Fruit fly (Drosophila melanogaster) whole organism, wandering third instar larva: ENCODE results near the gene CG7453.

ENCODE experiments used
- Abd-B ChIP-seq: fragments of >200 bp; optimal IDR thresholded peaks from 2 replicates; lab custom pipeline; 2017; ENCODE audit warnings: missing biosample characterization, missing genetic modification characterization
- CG32264 ChIP-seq: fragments of 200-800 bp; sonication (Bioruptor generic); optimal IDR thresholded peaks from 2 replicates; lab custom pipeline; 2016; ENCODE audit warnings: missing biosample characterization, missing genetic modification characterization
- Dfd ChIP-seq: fragments of >200 bp; optimal IDR thresholded peaks from 2 replicates; lab custom pipeline; 2017; ENCODE audit warnings: missing biosample characterization, missing genetic modification characterization
- GATAd ChIP-seq: sonication (Bioruptor generic); optimal IDR thresholded peaks from 2 replicates; lab custom pipeline; 2016; ENCODE audit warnings: missing biosample characterization, missing genetic modification characterization
- Mio ChIP-seq: sonication (Bioruptor generic); optimal IDR thresholded peaks from 2 replicates; lab custom pipeline; 2016; ENCODE audit warnings: missing biosample characterization, missing genetic modification characterization
- OdsH ChIP-seq: fragments of 200-800 bp; sonication (Bioruptor generic); optimal IDR thresholded peaks from 2 replicates; lab custom pipeline; 2016; ENCODE audit warnings: missing biosample characterization, mild to moderate bottlenecking, missing genetic modification characterization
- foxo ChIP-seq, 2 experiments: fragments of 200-800 bp; sonication (Bioruptor generic); optimal IDR thresholded peaks; 2 replicates in 1 of 2; 3 replicates in 1 of 2; lab custom pipeline; 2016 to 2017; ENCODE audit warnings: missing biosample characterization in 2 of 2, missing genetic modification characterization in 2 of 2
- pan ChIP-seq: fragments of >200 bp; optimal IDR thresholded peaks from 2 replicates; lab custom pipeline; 2017
- psq ChIP-seq: fragments of 200-800 bp; sonication (Bioruptor generic); optimal IDR thresholded peaks from 3 replicates; lab custom pipeline; 2017; ENCODE audit warnings: missing biosample characterization, mild to moderate bottlenecking, missing genetic modification characterization, moderate library complexity

DNA sequence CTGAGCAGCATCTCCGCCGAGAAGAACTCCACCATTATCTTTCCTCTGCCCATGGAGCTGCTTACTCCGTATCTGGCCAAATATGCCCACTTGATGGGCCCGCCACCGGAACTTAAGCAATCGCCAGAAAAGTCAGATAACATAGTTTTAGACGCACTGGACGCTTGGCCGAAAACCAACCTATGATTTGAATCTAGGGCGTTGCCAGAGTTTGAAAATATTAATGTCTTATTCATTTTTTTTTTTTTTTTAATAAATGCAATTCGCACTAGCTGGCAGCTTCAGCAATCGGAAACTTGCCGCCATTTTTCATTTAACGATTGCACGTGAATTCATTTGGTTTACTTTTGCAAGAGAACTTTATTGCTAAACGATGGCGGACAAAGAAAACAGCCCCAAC, 9.9 kb downstream of the CG7453 start, which contains the start of gene HP1D3csd:
- TF ChIP-seq foxo (GFP tag; optimal IDR thresholded peaks at IDR 0.05; lab: Kevin White, UChicago) (no peak), psq (no peak), CG32264 (GFP tag; lab: Kevin White, UChicago) (no peak), OdsH (no peak), Dfd (no peak), GATAd (no peak), pan (lab: Kevin White, UChicago) (no peak), Abd-B (no peak), Mio (GFP tag; lab: Kevin White, UChicago) (no peak)
